Worm (Caenorhabditis elegans) whole organism, L4 larva: ENCODE data around the gene T28C12.2.

Experiments used
- dmd-9 ChIP-seq: fragments of 200-800 bp; sonication (Bioruptor generic); IDR thresholded peaks from 2 replicates; pipeline ENCODE4 v1.3.6; 2022; ENCODE audit warnings: missing genetic modification reagents, missing genetic modification characterization, missing compliant biosample characterization
- duxl-1 ChIP-seq: sonication (generic microtip); optimal IDR thresholded peaks from 2 replicates; lab custom pipeline; 2016; ENCODE audit warnings: mild to moderate bottlenecking, missing genetic modification characterization, moderate library complexity, missing compliant biosample characterization; ENCODE audit not compliant: poor library complexity
- fos-1 ChIP-seq: fragments of 150-350 bp; optimal IDR thresholded peaks from 2 replicates; lab custom pipeline; 2014; ENCODE audit warnings: missing biosample characterization, missing genetic modification characterization
- lin-39 ChIP-seq: fragments of 150-350 bp; optimal IDR thresholded peaks from 2 replicates; lab custom pipeline; 2014; ENCODE audit warnings: missing biosample characterization, missing genetic modification reagents, missing genetic modification characterization
- mes-2 ChIP-seq: sonication (generic microtip); optimal IDR thresholded peaks from 2 replicates; lab custom pipeline; 2016; ENCODE audit warnings: missing genotype, mild to moderate bottlenecking, missing genetic modification characterization, missing compliant biosample characterization; ENCODE audit not compliant: poor library complexity, severe bottlenecking
- nhr-10 ChIP-seq: fragments of 150-350 bp; optimal IDR thresholded peaks from 2 replicates; lab custom pipeline; 2014; ENCODE audit warnings: missing biosample characterization, missing genetic modification characterization
- nhr-237 ChIP-seq: sonication (generic microtip); optimal IDR thresholded peaks from 2 replicates; lab custom pipeline; 2017; ENCODE audit warnings: missing biosample characterization, missing genetic modification characterization
- nhr-77 ChIP-seq: fragments of 150-350 bp; optimal IDR thresholded peaks from 2 replicates; lab custom pipeline; 2014; ENCODE audit warnings: missing biosample characterization, missing genetic modification characterization
- pha-4 ChIP-seq, 2 experiments: fragments of 150-350 bp in 1 of 2; fragments of 200-800 bp in 1 of 2; sonication (Bioruptor generic) in 1 of 2; IDR thresholded peaks in 1 of 2; optimal IDR thresholded peaks in 1 of 2; 2 replicates each; pipeline versions ENCODE4 v1.3.6 to Lab custom; 2014 to 2022; ENCODE audit warnings: missing genetic modification characterization in 2 of 2, missing genetic modification reagents in 2 of 2, missing biosample characterization in 1 of 2, missing compliant biosample characterization in 1 of 2
- unc-39 ChIP-seq: sonication (generic microtip); optimal IDR thresholded peaks from 2 replicates; lab custom pipeline; 2017; ENCODE audit warnings: missing biosample characterization, missing genetic modification characterization
- ztf-7 ChIP-seq: fragments of 150-350 bp; optimal IDR thresholded peaks from 2 replicates; lab custom pipeline; 2014; ENCODE audit warnings: missing biosample characterization, missing genetic modification characterization

- TF ChIP-seq dmd-9 (GFP tag; lab: Robert Waterston, UW), result no peak
- TF ChIP-seq nhr-10 (tag; lab: Kevin White, UChicago), result no peak
- no peak for TF ChIP-seq lin-39 (tag; lab: Kevin White, UChicago)
- no peak for TF ChIP-seq mes-2 (tag; lab: Kevin White, UChicago)
- no peak for TF ChIP-seq unc-39
- no peak for TF ChIP-seq duxl-1 (tag; lab: Kevin White, UChicago)
- TF ChIP-seq fos-1 (tag; lab: Kevin White, UChicago), result no peak
- TF ChIP-seq nhr-237, result no peak
- TF ChIP-seq pha-4 (GFP tag; IDR thresholded peaks at IDR 0.05; lab: Robert Waterston, UW), result no peak
- no peak for TF ChIP-seq pha-4 (tag; optimal IDR thresholded peaks at IDR 0.05; lab: Kevin White, UChicago)
- no peak for TF ChIP-seq nhr-77 (tag; lab: Kevin White, UChicago)
- TF ChIP-seq ztf-7 (tag; lab: Kevin White, UChicago), result no peak
These were observed 47.8 kb upstream of the T28C12.2 start, which contains the start of the genes K12B6.4 and spe-49 for ce11 chrV:6281175-6281574.
